Fruit fly (Drosophila melanogaster): Measurements from ENCODE around the gene Cyp316a1.
A peak's percentile ranks its signal among the peaks of the same experiment; 100 is the strongest.

Gene Cyp316a1

DNA sequence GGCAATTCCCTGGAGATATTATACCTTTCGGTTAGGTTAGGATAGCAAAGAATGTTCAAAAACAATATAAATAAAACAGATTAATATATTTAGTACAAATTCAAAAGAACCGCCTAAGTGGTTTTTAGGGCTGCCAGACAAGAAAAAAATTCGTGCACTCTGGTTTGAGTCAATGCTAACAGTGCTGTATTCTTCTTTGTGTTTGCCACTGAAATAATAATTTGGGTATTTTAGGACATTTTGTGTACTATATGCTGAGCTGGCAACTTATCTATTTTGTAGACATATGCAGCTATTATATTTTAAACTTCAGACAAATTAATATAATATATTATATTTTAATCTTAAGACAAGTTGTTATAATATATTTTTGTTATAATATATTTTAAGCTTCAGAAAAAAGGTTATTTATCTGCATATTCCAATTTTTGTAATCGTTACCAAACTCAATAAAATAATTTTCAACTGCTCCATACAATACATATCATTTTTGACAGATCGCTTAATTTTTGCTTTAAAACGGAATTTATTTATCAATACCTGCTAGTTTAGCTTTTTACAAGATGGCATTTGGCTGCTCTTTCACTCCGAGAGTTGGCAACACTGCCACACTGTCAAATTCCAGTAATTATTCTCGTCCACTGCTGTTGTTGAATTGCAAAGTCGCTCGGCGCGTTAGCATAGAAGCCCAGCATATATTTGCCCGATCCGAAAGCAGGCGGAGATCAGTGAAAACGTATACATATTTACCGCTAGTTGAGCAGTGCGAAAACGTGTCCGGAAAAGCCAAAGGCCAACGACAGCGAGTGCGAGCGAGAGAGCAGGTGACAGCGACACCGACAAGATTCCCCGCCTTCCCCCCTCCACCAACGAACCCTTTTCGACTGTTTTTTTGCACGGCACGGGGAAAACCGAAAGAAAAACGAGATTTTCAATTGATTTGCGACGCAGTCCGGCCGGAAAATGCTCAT, 19.0 kb downstream of the Cyp316a1 start, which contains the start of gene CG7546 (continued):
- TF ChIP-seq phol (tag; optimal IDR thresholded peaks at IDR 0.05) (peak; percentile 91), Ets65A (GFP tag) (peak; percentile 18), CG13424 (tag; optimal IDR thresholded peaks at IDR 0.05) (peak; percentile 66), CG2712 (tag; optimal IDR thresholded peaks at IDR 0.05) (peak; percentile 33), CG11085 (GFP tag; IDR thresholded peaks at IDR 0.05) (no peak)

DNA sequence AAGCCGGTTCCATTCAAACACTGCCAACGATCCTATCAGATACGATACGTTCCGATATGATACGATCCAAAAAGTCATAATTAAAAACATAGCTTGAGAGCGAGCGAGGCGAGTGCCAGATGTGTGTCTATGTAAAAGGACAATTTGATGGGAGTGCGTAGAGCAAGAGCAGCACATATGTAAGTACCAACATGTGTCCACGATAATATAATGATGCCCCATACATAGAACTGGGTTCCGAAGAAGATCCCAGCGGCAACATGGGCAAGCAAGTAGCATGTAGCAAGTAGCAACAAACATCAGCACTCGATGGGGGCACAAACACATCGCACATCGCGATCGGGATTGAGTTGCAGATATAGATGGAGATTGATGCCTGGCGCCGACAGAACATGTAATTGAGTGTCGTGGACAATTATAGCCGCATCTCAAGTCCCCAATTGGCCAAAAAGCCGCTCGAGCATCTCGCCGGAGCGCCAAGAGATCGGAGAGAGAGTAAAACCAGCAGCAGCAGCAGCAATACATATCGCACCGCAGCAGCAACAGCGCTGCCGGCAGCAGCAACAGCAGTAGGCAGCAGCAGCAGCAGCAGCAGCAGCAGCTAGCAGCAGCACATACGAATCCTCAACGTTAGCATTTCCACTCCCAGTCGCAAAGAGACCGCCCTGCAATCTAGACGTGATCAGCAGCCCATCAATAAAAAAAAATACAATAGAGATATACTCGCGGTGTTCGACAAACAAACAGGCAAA, 26.9 kb downstream of the Cyp316a1 start, which contains the start of gene ltl:
Gene ltl, plus strand, starts transcription at position 647 of the 752 bp plus-strand sequence.
- TF ChIP-seq crol (GFP tag; IDR thresholded peaks at IDR 0.05) (no peak), CG4730 (GFP tag; IDR thresholded peaks at IDR 0.05) (no peak), CG8089 (GFP tag; optimal IDR thresholded peaks at IDR 0.05) (no peak), ranshi (GFP tag; IDR thresholded peaks at IDR 0.05) (no peak), chinmo (GFP tag; IDR thresholded peaks at IDR 0.05; ENCODE audit: partially characterized antibody) (0 out of 4 replicates have a peak, but pooled peaks have one; percentile 67), CG8388 (GFP tag; optimal IDR thresholded peaks at IDR 0.05) (no peak), Dbx (GFP tag; IDR thresholded peaks at IDR 0.05) (0 out of 3 replicates have a peak, but pooled peaks have one; percentile 18), Med (GFP tag) (peak; percentile 57), ham (GFP tag; IDR thresholded peaks at IDR 0.05) (no peak), Ets97D (GFP tag; optimal IDR thresholded peaks at IDR 0.05) (no peak), sr (GFP tag; IDR thresholded peaks at IDR 0.05) (no peak), B-H1 (GFP tag; IDR thresholded peaks at IDR 0.05) (no peak), Aef1 (GFP tag; IDR thresholded peaks at IDR 0.05) (no peak), Optix (GFP tag; IDR thresholded peaks at IDR 0.05) (no peak), ERR (GFP tag; optimal IDR thresholded peaks at IDR 0.05) (no peak), CG34224 (GFP tag; IDR thresholded peaks at IDR 0.05; ENCODE audit: partially characterized antibody) (0 out of 3 replicates have a peak, but pooled peaks have one; percentile 13), Trl (optimal IDR thresholded peaks at IDR 0.05) (peak in 1 of 2 experiments; percentile 46), Trl (GFP tag; optimal IDR thresholded peaks at IDR 0.05) (no peak), Sox102F (GFP tag; optimal IDR thresholded peaks at IDR 0.05) (no peak), prd (optimal IDR thresholded peaks at IDR 0.05) (no peak), prd (GFP tag; IDR thresholded peaks at IDR 0.05) (no peak), CG18599 (GFP tag; optimal IDR thresholded peaks at IDR 0.05) (no peak), CG2199 (GFP tag; IDR thresholded peaks at IDR 0.05) (peak; percentile 48; the same call in 1 of the 3 replicates), H15 (GFP tag; IDR thresholded peaks at IDR 0.05) (no peak), Hmx (GFP tag; optimal IDR thresholded peaks at IDR 0.05) (no peak), danr (GFP tag; IDR thresholded peaks at IDR 0.05) (no peak), Kr (GFP tag; optimal IDR thresholded peaks at IDR 0.05) (no peak), esg (GFP tag; conservative IDR thresholded peaks at IDR 0.05) (no peak), hkb (optimal IDR thresholded peaks at IDR 0.05) (no peak), hkb (GFP tag; IDR thresholded peaks at IDR 0.05) (no peak), Hand (GFP tag; optimal IDR thresholded peaks at IDR 0.05) (no peak), Antp (GFP tag; optimal IDR thresholded peaks at IDR 0.05) (no peak), twi (tag; optimal IDR thresholded peaks at IDR 0.05) (peak; percentile 96), Awh (GFP tag; IDR thresholded peaks at IDR 0.05) (no peak), CG16779 (GFP tag; IDR thresholded peaks at IDR 0.05) (no peak), Oaz (GFP tag; IDR thresholded peaks at IDR 0.05) (no peak), CG16813 (GFP tag; IDR thresholded peaks at IDR 0.05; ENCODE audit: partially characterized antibody) (0 out of 3 replicates have a peak, but pooled peaks have one; percentile 10), Adf1 (GFP tag; IDR thresholded peaks at IDR 0.05) (peak; percentile 82), ap (GFP tag; IDR thresholded peaks at IDR 0.05) (no peak), Tbp (GFP tag; optimal IDR thresholded peaks at IDR 0.05) (no peak), sd (tag; optimal IDR thresholded peaks at IDR 0.05) (no peak), bcd (GFP tag; optimal IDR thresholded peaks at IDR 0.05) (no peak)
